Fruit fly (Drosophila melanogaster) whole organism, pupa: Measurements from ENCODE around the gene unc-4.

Experiments
- CG10348 ChIP-seq: fragments of 200-800 bp; sonication (Bioruptor generic); IDR thresholded peaks from 2 replicates; pipeline ENCODE4 v1.3.6; 2022; ENCODE audit warnings: missing biosample characterization, missing genetic modification characterization
- CG12605 ChIP-seq: fragments of 200-800 bp; sonication (Bioruptor generic); IDR thresholded peaks from 2 replicates; pipeline ENCODE4 v1.3.6; 2022; ENCODE audit warnings: missing biosample characterization, missing genetic modification characterization
- CG13204 ChIP-seq: fragments of 200-800 bp; sonication (Bioruptor generic); optimal IDR thresholded peaks from 2 replicates; lab custom pipeline; 2018; ENCODE audit warnings: missing biosample characterization, mild to moderate bottlenecking, missing genetic modification characterization, moderate library complexity
- CG14655 ChIP-seq: fragments of 200-800 bp; sonication (Bioruptor generic); optimal IDR thresholded peaks from 3 replicates; lab custom pipeline; 2017; ENCODE audit warnings: mild to moderate bottlenecking, missing biosample characterization, missing genetic modification reagents, missing genetic modification characterization
- CG15710 ChIP-seq: fragments of 200-800 bp; sonication (Bioruptor generic); optimal IDR thresholded peaks from 2 replicates; lab custom pipeline; 2018; ENCODE audit warnings: missing biosample characterization, mild to moderate bottlenecking, missing genetic modification characterization, moderate library complexity
- CG17806 ChIP-seq: fragments of 200-800 bp; sonication (Bioruptor generic); optimal IDR thresholded peaks from 2 replicates; lab custom pipeline; 2018; ENCODE audit warnings: missing biosample characterization, mild to moderate bottlenecking, missing genetic modification characterization, moderate library complexity
- CG32121 ChIP-seq: fragments of 200-800 bp; sonication (Bioruptor generic); IDR thresholded peaks from 2 replicates; pipeline ENCODE4 v1.3.6; 2022; ENCODE audit warnings: missing biosample characterization, missing genetic modification characterization
- CG34367 ChIP-seq: fragments of 200-800 bp; sonication (Bioruptor generic); optimal IDR thresholded peaks from 2 replicates; lab custom pipeline; 2018; ENCODE audit warnings: missing biosample characterization, mild to moderate bottlenecking, missing genetic modification characterization
- CG4496 ChIP-seq: fragments of 200-800 bp; sonication (Bioruptor generic); IDR thresholded peaks from 3 replicates; pipeline ENCODE4 v1.3.6; 2022; ENCODE audit warnings: missing biosample characterization, missing genetic modification characterization
- CG8159 ChIP-seq: fragments of 200-800 bp; sonication (Bioruptor generic); optimal IDR thresholded peaks from 3 replicates; lab custom pipeline; 2018; ENCODE audit warnings: missing biosample characterization, mild to moderate bottlenecking, missing genetic modification characterization, moderate library complexity
- CG8301 ChIP-seq: fragments of 200-800 bp; sonication (Bioruptor generic); optimal IDR thresholded peaks from 2 replicates; lab custom pipeline; 2018; ENCODE audit warnings: missing biosample characterization, mild to moderate bottlenecking, missing genetic modification characterization
- CG9948 ChIP-seq: fragments of 200-800 bp; sonication (Bioruptor generic); optimal IDR thresholded peaks from 2 replicates; lab custom pipeline; 2018; ENCODE audit warnings: missing biosample characterization, mild to moderate bottlenecking, missing genetic modification characterization, moderate library complexity
- D1 ChIP-seq: fragments of 200-800 bp; sonication (Bioruptor generic); optimal IDR thresholded peaks from 2 replicates; lab custom pipeline; 2018; ENCODE audit warnings: missing biosample characterization, mild to moderate bottlenecking, missing genetic modification characterization, moderate library complexity
- EcR ChIP-seq: fragments of 200-800 bp; sonication (Bioruptor generic); optimal IDR thresholded peaks from 3 replicates; lab custom pipeline; 2019; ENCODE audit warnings: missing biosample characterization, missing genetic modification characterization, mild to moderate bottlenecking, moderate library complexity, missing genetic modification reagents
- Ets98B ChIP-seq: fragments of 200-800 bp; sonication (Bioruptor generic); IDR thresholded peaks from 2 replicates; pipeline ENCODE4 v1.3.6; 2022; ENCODE audit warnings: missing biosample characterization, missing genetic modification characterization
- Pif1A ChIP-seq: fragments of 200-800 bp; sonication (Bioruptor generic); optimal IDR thresholded peaks from 3 replicates; lab custom pipeline; 2016; ENCODE audit warnings: missing biosample characterization, missing genetic modification characterization
- Pif1B ChIP-seq: fragments of 200-800 bp; sonication (Bioruptor generic); optimal IDR thresholded peaks from 3 replicates; lab custom pipeline; 2016; ENCODE audit warnings: missing biosample characterization, missing genetic modification characterization
- Snoo ChIP-seq: fragments of 200-800 bp; sonication (Bioruptor generic); optimal IDR thresholded peaks from 3 replicates; lab custom pipeline; 2017; ENCODE audit warnings: missing biosample characterization, mild to moderate bottlenecking, missing genetic modification characterization, inconsistent platforms
- fd96Ca ChIP-seq: fragments of 200-800 bp; sonication (Bioruptor generic); IDR thresholded peaks from 3 replicates; pipeline ENCODE4 v1.3.6; 2022; ENCODE audit warnings: missing biosample characterization, missing genetic modification characterization
- gl ChIP-seq: fragments of 200-800 bp; sonication (Bioruptor generic); optimal IDR thresholded peaks from 2 replicates; lab custom pipeline; 2018; ENCODE audit warnings: missing biosample characterization, mild to moderate bottlenecking, missing genetic modification characterization
- rn ChIP-seq: fragments of 200-800 bp; sonication (Bioruptor generic); IDR thresholded peaks from 2 replicates; pipeline ENCODE4 v1.3.6; 2022; ENCODE audit warnings: missing biosample characterization, missing genetic modification characterization

Gene unc-4

DNA sequence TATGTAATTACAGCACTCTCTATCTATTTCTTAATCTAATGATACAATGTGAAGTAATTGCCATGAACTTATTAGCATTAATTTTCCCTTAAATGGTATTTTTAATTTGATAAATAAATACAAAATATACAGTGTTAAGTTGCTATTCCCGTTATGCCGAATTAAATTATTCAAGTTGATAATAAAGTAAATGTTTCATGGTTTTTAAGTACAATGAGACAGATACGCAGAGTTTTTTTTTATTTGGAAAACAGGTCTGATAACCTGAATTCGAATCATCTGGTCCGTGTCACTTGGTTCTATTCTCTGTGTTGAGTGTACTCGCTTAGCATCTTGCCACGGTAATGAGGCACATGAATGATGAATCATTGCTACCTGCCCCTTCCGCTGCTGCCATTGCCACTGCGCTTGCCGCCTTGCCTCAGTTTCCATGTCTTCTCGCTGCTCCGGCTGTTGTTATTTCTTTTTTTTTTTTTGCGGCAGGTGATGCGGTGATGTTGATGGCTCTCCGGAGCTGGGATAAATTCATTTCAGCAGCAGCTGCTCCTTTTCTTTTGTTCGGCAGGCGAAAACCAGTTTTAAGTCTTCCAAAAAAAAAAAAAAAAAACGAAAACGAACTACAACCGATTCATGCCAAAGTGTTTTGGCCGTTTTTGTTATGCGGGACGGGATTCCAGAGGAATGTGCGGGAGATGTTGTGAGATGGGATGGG is 22.5 kb upstream of the unc-4 start:
- TF ChIP-seq CG32121 (GFP tag; lab: Robert Waterston, UW) (no peak), CG34367 (tag; lab: Kevin White, UChicago) (peak; percentile 27), CG15710 (tag; lab: Kevin White, UChicago) (peak; percentile 37), CG4496 (GFP tag; lab: Robert Waterston, UW) (0 out of 3 replicates have a peak, but pooled peaks have one; percentile 50), rn (GFP tag; lab: Robert Waterston, UW) (no peak), D1 (tag; lab: Kevin White, UChicago) (no peak), CG13204 (GFP tag; lab: Kevin White, UChicago) (peak; percentile 57), gl (tag; lab: Kevin White, UChicago) (no peak), CG17806 (tag; lab: Kevin White, UChicago) (peak; percentile 6), CG8301 (tag; lab: Kevin White, UChicago) (peak; percentile 23), CG9948 (peak; percentile 50), fd96Ca (GFP tag; lab: Robert Waterston, UW) (no peak), CG8159 (tag; lab: Kevin White, UChicago) (peak; percentile 64), CG12605 (GFP tag; lab: Robert Waterston, UW) (no peak), CG14655 (GFP tag; lab: Kevin White, UChicago) (peak; percentile 57), Pif1A (no peak), EcR (GFP tag; lab: Kevin White, UChicago) (peak; percentile 37)

DNA sequence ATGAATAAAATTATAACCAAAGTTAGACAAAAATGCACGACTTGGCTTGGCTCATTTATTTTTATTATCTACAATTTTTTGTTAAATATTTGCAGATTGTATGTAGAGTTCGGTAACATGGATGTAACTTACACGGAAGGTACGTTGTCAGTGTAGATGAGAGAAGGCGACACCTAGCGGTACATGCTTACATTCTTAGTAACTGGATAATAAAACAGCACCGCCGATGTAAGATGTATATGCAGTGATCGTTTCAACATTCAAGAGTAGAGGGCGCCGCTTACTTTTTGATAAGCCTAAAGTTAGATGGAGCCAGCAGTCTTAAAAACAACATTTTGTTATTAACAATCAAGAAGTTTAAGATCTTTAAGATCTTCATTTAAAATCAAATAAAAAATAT is 16.7 kb upstream of the unc-4 start:
- no peak for TF ChIP-seq CG10348 (GFP tag; lab: Robert Waterston, UW)
- no peak for TF ChIP-seq Pif1A
- TF ChIP-seq Ets98B (GFP tag; lab: Robert Waterston, UW): no peak
- no peak for TF ChIP-seq gl (tag; lab: Kevin White, UChicago)
- no peak for TF ChIP-seq EcR (GFP tag; lab: Kevin White, UChicago)
- TF ChIP-seq Snoo (tag; lab: Kevin White, UChicago): no peak

DNA sequence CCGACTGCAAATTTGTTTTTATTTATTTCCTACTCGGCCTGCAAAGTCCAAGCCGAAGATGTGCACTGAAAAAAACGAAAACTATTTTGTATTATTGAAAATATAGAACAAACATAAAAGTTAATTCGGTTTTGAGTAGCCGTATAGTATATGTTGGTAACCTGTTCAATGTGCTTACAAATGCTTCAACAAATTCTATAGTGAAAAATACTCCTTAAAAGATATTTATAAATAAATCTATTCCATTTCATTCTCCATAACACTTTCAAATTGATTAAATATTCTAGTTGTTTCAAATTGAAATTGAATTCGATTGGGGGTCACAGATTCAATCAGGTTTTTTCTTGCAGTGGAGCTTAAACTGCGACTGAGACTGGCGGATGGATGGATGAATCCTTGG is 13.2 kb upstream of the unc-4 start:
- no peak for TF ChIP-seq Ets98B (GFP tag; lab: Robert Waterston, UW)
- no peak for TF ChIP-seq D1 (tag; lab: Kevin White, UChicago)
- peak; percentile 25 for TF ChIP-seq CG34367 (tag; lab: Kevin White, UChicago)
- TF ChIP-seq Snoo (tag; lab: Kevin White, UChicago): no peak
- TF ChIP-seq CG17806 (tag; lab: Kevin White, UChicago): peak; percentile 55
- peak; percentile 47 for TF ChIP-seq CG15710 (tag; lab: Kevin White, UChicago)
- TF ChIP-seq gl (tag; lab: Kevin White, UChicago): no peak
- no peak for TF ChIP-seq EcR (GFP tag; lab: Kevin White, UChicago)
- TF ChIP-seq CG13204 (GFP tag; lab: Kevin White, UChicago): no peak
- peak; percentile 52 for TF ChIP-seq CG9948
- TF ChIP-seq CG32121 (GFP tag; lab: Robert Waterston, UW): no peak
- TF ChIP-seq CG10348 (GFP tag; lab: Robert Waterston, UW): no peak
- peak; percentile 61 for TF ChIP-seq CG8159 (tag; lab: Kevin White, UChicago)
- peak; percentile 1 for TF ChIP-seq CG14655 (GFP tag; lab: Kevin White, UChicago)
- no peak for TF ChIP-seq Pif1B (GFP tag; lab: Kevin White, UChicago)

DNA sequence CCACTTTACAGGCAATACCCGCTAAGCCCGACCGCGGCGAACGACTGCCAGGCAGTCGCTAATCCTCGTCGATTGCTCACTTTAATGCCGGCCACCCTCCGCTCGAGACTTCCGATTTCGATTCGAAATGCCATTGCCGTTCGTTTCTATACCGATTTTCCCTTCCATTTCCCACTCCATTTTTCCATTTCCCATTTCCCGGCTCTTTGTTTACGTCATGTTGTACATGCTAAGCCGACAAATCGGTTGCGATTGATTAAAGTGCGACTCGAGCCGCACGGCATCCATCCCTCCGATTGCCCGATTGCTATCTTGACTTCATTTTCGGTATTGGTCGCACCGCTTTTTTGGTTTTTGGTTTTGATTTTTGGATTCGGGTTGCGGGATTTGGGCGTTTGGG is 11.5 kb upstream of the unc-4 start:
- TF ChIP-seq CG12605 (GFP tag; lab: Robert Waterston, UW): no peak
- no peak for TF ChIP-seq rn (GFP tag; lab: Robert Waterston, UW)

DNA sequence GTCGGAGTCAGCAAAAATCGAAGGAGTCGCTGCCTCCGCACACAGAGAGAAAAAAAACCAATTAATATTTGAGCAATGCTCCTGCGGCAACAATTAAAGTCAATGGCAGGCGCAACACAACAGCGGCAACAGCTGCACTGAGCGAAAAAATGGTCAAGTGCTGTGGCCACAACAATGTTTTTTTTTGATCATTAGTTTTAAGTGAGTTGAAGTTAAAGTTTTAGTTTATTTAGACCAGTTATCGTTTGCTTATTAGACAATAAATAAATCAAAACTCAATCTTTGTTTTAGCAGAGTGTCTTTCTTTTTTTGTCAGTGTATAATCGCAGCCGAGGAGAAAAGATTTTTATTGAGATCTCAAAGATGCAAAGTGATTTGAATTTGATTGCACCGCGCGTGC is 7.8 kb upstream of the unc-4 start:
- TF ChIP-seq Pif1B (GFP tag; lab: Kevin White, UChicago) (peak; percentile 5), CG9948 (peak; percentile 57), CG13204 (GFP tag; lab: Kevin White, UChicago) (no peak), CG8301 (tag; lab: Kevin White, UChicago) (no peak), CG17806 (tag; lab: Kevin White, UChicago) (peak; percentile 52), CG15710 (tag; lab: Kevin White, UChicago) (peak; percentile 38), Pif1A (peak; percentile 15), D1 (tag; lab: Kevin White, UChicago) (no peak), fd96Ca (GFP tag; lab: Robert Waterston, UW) (no peak), CG8159 (tag; lab: Kevin White, UChicago) (peak; percentile 61), gl (tag; lab: Kevin White, UChicago) (no peak), CG32121 (GFP tag; lab: Robert Waterston, UW) (no peak), rn (GFP tag; lab: Robert Waterston, UW) (no peak), CG4496 (GFP tag; lab: Robert Waterston, UW) (no peak), CG10348 (GFP tag; lab: Robert Waterston, UW) (no peak), CG14655 (GFP tag; lab: Kevin White, UChicago) (no peak), Ets98B (GFP tag; lab: Robert Waterston, UW) (no peak), Snoo (tag; lab: Kevin White, UChicago) (peak; percentile 54), CG12605 (GFP tag; lab: Robert Waterston, UW) (no peak), EcR (GFP tag; lab: Kevin White, UChicago) (no peak), CG34367 (tag; lab: Kevin White, UChicago) (peak; percentile 40)
